Fruit fly (Drosophila melanogaster) whole organism, embryonic: ENCODE data around the gene CG4267.
A peak's percentile ranks its signal among the peaks of the same experiment; 100 is the strongest.

Experiments
- ATbp ChIP-seq: fragments of 200-800 bp; sonication (Bioruptor generic); optimal IDR thresholded peaks from 2 replicates; lab custom pipeline; 2017; ENCODE audit warnings: missing biosample characterization, mild to moderate bottlenecking, missing genetic modification characterization, missing genetic modification reagents
- Abd-B ChIP-seq: fragments of 200-800 bp; sonication (Bioruptor generic); optimal IDR thresholded peaks from 2 replicates; lab custom pipeline; 2018; ENCODE audit warnings: missing biosample characterization, mild to moderate bottlenecking, missing genetic modification characterization, moderate library complexity
- CG10267 ChIP-seq: fragments of 200-800 bp; sonication (Bioruptor generic); optimal IDR thresholded peaks from 2 replicates; lab custom pipeline; 2018; ENCODE audit warnings: missing biosample characterization, mild to moderate bottlenecking, missing genetic modification characterization, moderate library complexity
- CG10543 ChIP-seq: fragments of 200-800 bp; sonication (Bioruptor generic); optimal IDR thresholded peaks from 3 replicates; lab custom pipeline; 2017; ENCODE audit warnings: missing biosample characterization, mild to moderate bottlenecking, missing genetic modification characterization, moderate library complexity
- CG10959 ChIP-seq: fragments of 200-800 bp; sonication (Bioruptor generic); IDR thresholded peaks from 2 replicates; pipeline ENCODE4 v1.3.6; 2022; ENCODE audit warnings: missing biosample characterization, missing genetic modification characterization
- CG11695 ChIP-seq: fragments of 200-800 bp; sonication (Bioruptor generic); IDR thresholded peaks from 3 replicates; pipeline ENCODE4 v1.3.6; 2022; ENCODE audit warnings: missing biosample characterization, missing genetic modification characterization
- CG12236 ChIP-seq: fragments of 200-800 bp; sonication (Bioruptor generic); optimal IDR thresholded peaks from 2 replicates; lab custom pipeline; 2016; ENCODE audit warnings: missing biosample characterization, missing genetic modification characterization
- CG14860 ChIP-seq: fragments of 200-800 bp; sonication (Bioruptor generic); IDR thresholded peaks from 3 replicates; pipeline ENCODE4 v1.3.6; 2022; ENCODE audit warnings: missing biosample characterization, missing genetic modification characterization; ENCODE audit not compliant: partially characterized antibody
- CG17186 ChIP-seq: fragments of 200-800 bp; sonication (Bioruptor generic); optimal IDR thresholded peaks from 3 replicates; lab custom pipeline; 2017; ENCODE audit warnings: missing biosample characterization, missing genetic modification reagents, missing genetic modification characterization
- CG17802 ChIP-seq: fragments of 200-800 bp; sonication (Bioruptor generic); optimal IDR thresholded peaks from 2 replicates; lab custom pipeline; 2018; ENCODE audit warnings: missing biosample characterization, mild to moderate bottlenecking, missing genetic modification characterization, moderate library complexity
- CG17829 ChIP-seq: fragments of 200-800 bp; optimal IDR thresholded peaks from 2 replicates; lab custom pipeline; 2019; ENCODE audit warnings: missing biosample characterization, mild to moderate bottlenecking, missing genetic modification characterization, moderate library complexity
- CG18619 ChIP-seq: fragments of 200-800 bp; sonication (Bioruptor generic); optimal IDR thresholded peaks from 3 replicates; lab custom pipeline; 2017; ENCODE audit warnings: missing biosample characterization, mild to moderate bottlenecking, missing genetic modification characterization
- CG2202 ChIP-seq: fragments of 200-800 bp; sonication (Bioruptor generic); optimal IDR thresholded peaks from 2 replicates; lab custom pipeline; 2018; ENCODE audit warnings: missing biosample characterization, mild to moderate bottlenecking, missing genetic modification characterization
- CG2875 ChIP-seq: fragments of 200-800 bp; sonication (Bioruptor generic); optimal IDR thresholded peaks from 2 replicates; lab custom pipeline; 2017; ENCODE audit warnings: missing biosample characterization, mild to moderate bottlenecking, missing genetic modification characterization, missing genetic modification reagents
- CG31365 ChIP-seq: fragments of 200-800 bp; sonication (Bioruptor generic); optimal IDR thresholded peaks from 2 replicates; lab custom pipeline; 2018; ENCODE audit warnings: missing biosample characterization, mild to moderate bottlenecking, missing genetic modification characterization
- CG4404 ChIP-seq: fragments of 200-800 bp; sonication (Bioruptor generic); IDR thresholded peaks from 2 replicates; pipeline ENCODE4 v1.3.6; 2022; ENCODE audit warnings: missing biosample characterization, missing genetic modification characterization
- CG6272 ChIP-seq: fragments of 200-800 bp; sonication (Bioruptor generic); IDR thresholded peaks from 2 replicates; pipeline ENCODE4 v1.3.6; 2022; ENCODE audit warnings: missing biosample characterization, missing genetic modification characterization
- CG6791 ChIP-seq: fragments of 200-800 bp; sonication (Bioruptor generic); IDR thresholded peaks from 3 replicates; pipeline ENCODE4 v1.3.6; 2022; ENCODE audit warnings: missing biosample characterization, missing genetic modification characterization; ENCODE audit not compliant: partially characterized antibody
- CG7556 ChIP-seq: fragments of 200-800 bp; sonication (Bioruptor generic); optimal IDR thresholded peaks from 2 replicates; lab custom pipeline; 2017; ENCODE audit warnings: missing biosample characterization, mild to moderate bottlenecking, missing genetic modification characterization
- CG8290 ChIP-seq, 3 experiments: fragments of 200-800 bp; sonication (Bioruptor generic); optimal IDR thresholded peaks; 2 replicates each; lab custom pipeline; 2016 to 2019; ENCODE audit warnings: missing biosample characterization in 3 of 3, missing genetic modification characterization in 3 of 3, mild to moderate bottlenecking in 2 of 3, moderate library complexity in 1 of 3
- CG9437 ChIP-seq: fragments of 200-800 bp; sonication (Bioruptor generic); optimal IDR thresholded peaks from 2 replicates; lab custom pipeline; 2018; ENCODE audit warnings: missing biosample characterization, mild to moderate bottlenecking, missing genetic modification characterization
- CHES-1-like ChIP-seq: fragments of 200-800 bp; sonication (Bioruptor generic); optimal IDR thresholded peaks from 2 replicates; lab custom pipeline; 2016; ENCODE audit warnings: missing biosample characterization, missing genetic modification characterization
- CoRest ChIP-seq: fragments of 200-800 bp; sonication (Bioruptor generic); optimal IDR thresholded peaks from 3 replicates; lab custom pipeline; 2018; ENCODE audit warnings: missing biosample characterization, mild to moderate bottlenecking, missing genetic modification characterization, moderate library complexity
- D19A ChIP-seq: fragments of 200-800 bp; optimal IDR thresholded peaks from 3 replicates; lab custom pipeline; 2019; ENCODE audit warnings: missing biosample characterization, mild to moderate bottlenecking, missing genetic modification characterization, moderate library complexity
- Dp ChIP-seq: fragments of 200-800 bp; sonication (Bioruptor generic); optimal IDR thresholded peaks from 2 replicates; lab custom pipeline; 2018; ENCODE audit warnings: missing biosample characterization, mild to moderate bottlenecking, missing genetic modification characterization, moderate library complexity
- E2f2 ChIP-seq: fragments of 200-800 bp; sonication (Bioruptor generic); IDR thresholded peaks from 2 replicates; pipeline ENCODE4 v1.3.6; 2022; ENCODE audit warnings: missing biosample characterization, missing genetic modification characterization
- Ets97D ChIP-seq: fragments of 200-800 bp; sonication (Bioruptor generic); optimal IDR thresholded peaks from 3 replicates; lab custom pipeline; 2016; ENCODE audit warnings: missing biosample characterization, missing genetic modification characterization
- Hmr ChIP-seq: fragments of 200-800 bp; sonication (Bioruptor generic); optimal IDR thresholded peaks from 3 replicates; lab custom pipeline; 2017; ENCODE audit warnings: mild to moderate bottlenecking, missing biosample characterization, missing genetic modification reagents, missing genetic modification characterization
- MTF-1 ChIP-seq: fragments of 200-800 bp; sonication (Bioruptor generic); optimal IDR thresholded peaks from 2 replicates; lab custom pipeline; 2018; ENCODE audit warnings: missing biosample characterization, mild to moderate bottlenecking, missing genetic modification characterization, borderline replicate concordance
- Nf-YB ChIP-seq: fragments of 200-800 bp; sonication (Bioruptor generic); optimal IDR thresholded peaks from 3 replicates; lab custom pipeline; 2019; ENCODE audit warnings: missing biosample characterization, mild to moderate bottlenecking, missing genetic modification characterization, moderate library complexity
- Ssrp ChIP-seq: fragments of 200-800 bp; sonication (Bioruptor generic); optimal IDR thresholded peaks from 2 replicates; lab custom pipeline; 2018; ENCODE audit warnings: missing biosample characterization, mild to moderate bottlenecking, missing genetic modification characterization, moderate library complexity
- az2 ChIP-seq: fragments of 200-800 bp; sonication (Bioruptor generic); optimal IDR thresholded peaks from 3 replicates; lab custom pipeline; 2016; ENCODE audit warnings: missing biosample characterization, missing genetic modification characterization
- br ChIP-seq: fragments of >200 bp; optimal IDR thresholded peaks from 2 replicates; lab custom pipeline; 2017
- crc ChIP-seq: fragments of 200-800 bp; sonication (Bioruptor generic); optimal IDR thresholded peaks from 2 replicates; lab custom pipeline; 2016; ENCODE audit warnings: missing biosample characterization, missing genetic modification characterization
- crol ChIP-seq: fragments of 200-800 bp; sonication (Bioruptor generic); IDR thresholded peaks from 2 replicates; pipeline ENCODE4 v1.3.6; 2022; ENCODE audit warnings: missing biosample characterization, missing genetic modification characterization
- crp ChIP-seq, 2 experiments: fragments of 200-800 bp; sonication (Bioruptor generic); optimal IDR thresholded peaks; 2 replicates in 1 of 2; 3 replicates in 1 of 2; lab custom pipeline; 2017; ENCODE audit warnings: missing biosample characterization in 2 of 2, missing genetic modification characterization in 2 of 2, mild to moderate bottlenecking in 1 of 2, moderate library complexity in 1 of 2
- cwo ChIP-seq: fragments of 200-800 bp; sonication (Bioruptor generic); optimal IDR thresholded peaks from 3 replicates; lab custom pipeline; 2017; ENCODE audit warnings: missing biosample characterization, missing genetic modification characterization, mild to moderate bottlenecking, moderate library complexity, missing genetic modification reagents
- danr ChIP-seq: fragments of 200-800 bp; sonication (Bioruptor generic); IDR thresholded peaks from 2 replicates; pipeline ENCODE4 v1.3.6; 2022; ENCODE audit warnings: missing biosample characterization, missing genetic modification characterization
- exex ChIP-seq: fragments of 200-800 bp; sonication (Bioruptor generic); optimal IDR thresholded peaks from 4 replicates; lab custom pipeline; 2018; ENCODE audit warnings: missing biosample characterization, mild to moderate bottlenecking, missing genetic modification characterization, moderate library complexity
- fd64A ChIP-seq: fragments of 200-800 bp; sonication (Bioruptor generic); optimal IDR thresholded peaks from 3 replicates; lab custom pipeline; 2018; ENCODE audit warnings: missing biosample characterization, mild to moderate bottlenecking, missing genetic modification characterization
- hkb ChIP-seq, 2 experiments: fragments of 200-800 bp in 1 of 2; fragments of >200 bp in 1 of 2; sonication (Bioruptor generic) in 1 of 2; IDR thresholded peaks in 1 of 2; optimal IDR thresholded peaks in 1 of 2; 2 replicates each; pipeline versions ENCODE4 v1.3.6 to Lab custom; 2017 to 2022; ENCODE audit warnings: missing biosample characterization in 1 of 2, missing genetic modification characterization in 1 of 2
- onecut ChIP-seq: fragments of 200-800 bp; sonication (Bioruptor generic); IDR thresholded peaks from 2 replicates; pipeline ENCODE4 v1.3.6; 2022; ENCODE audit warnings: missing biosample characterization, missing genetic modification characterization
- phol ChIP-seq: fragments of 200-800 bp; sonication (Bioruptor generic); optimal IDR thresholded peaks from 3 replicates; lab custom pipeline; 2018; ENCODE audit warnings: missing biosample characterization, mild to moderate bottlenecking, missing genetic modification characterization, moderate library complexity
- salm ChIP-seq: fragments of 200-800 bp; sonication (Bioruptor generic); optimal IDR thresholded peaks from 2 replicates; lab custom pipeline; 2018; ENCODE audit warnings: missing biosample characterization, mild to moderate bottlenecking, missing genetic modification characterization
- sd ChIP-seq: fragments of 200-800 bp; sonication (Bioruptor generic); optimal IDR thresholded peaks from 3 replicates; lab custom pipeline; 2018; ENCODE audit warnings: missing biosample characterization, mild to moderate bottlenecking, missing genetic modification characterization, moderate library complexity
- toy ChIP-seq: fragments of 200-800 bp; sonication (Bioruptor generic); IDR thresholded peaks from 2 replicates; pipeline ENCODE4 v1.3.6; 2022; ENCODE audit warnings: missing biosample characterization, missing genetic modification characterization
- trem ChIP-seq: fragments of 200-800 bp; optimal IDR thresholded peaks from 3 replicates; lab custom pipeline; 2019; ENCODE audit warnings: missing biosample characterization, mild to moderate bottlenecking, missing genetic modification characterization, moderate library complexity

CG4267 gene

dm6 chr2L:2220573-2221332 lies 21.4 kb upstream of the CG4267 start, which contains the start of gene papi (continued):
- TF ChIP-seq CG7556 (GFP tag; lab: Kevin White, UChicago) (no peak), MTF-1 (GFP tag; lab: Kevin White, UChicago) (no peak), Dp (peak; percentile 27), CG18619 (GFP tag; lab: Kevin White, UChicago) (no peak), CoRest (no peak), fd64A (GFP tag; lab: Kevin White, UChicago) (no peak), sd (tag; lab: Kevin White, UChicago) (peak; percentile 75), CG17186 (no peak), ATbp (GFP tag; lab: Kevin White, UChicago) (no peak), CG12236 (GFP tag; lab: Kevin White, UChicago) (no peak), trem (peak; percentile 52), CG17829 (peak; percentile 13), E2f2 (GFP tag; lab: Robert Waterston, UW) (peak; percentile 31; the same call in 1 of the 2 replicates), Ssrp (tag; lab: Kevin White, UChicago) (no peak), toy (GFP tag; lab: Robert Waterston, UW) (no peak), CG2202 (tag; lab: Kevin White, UChicago) (no peak), CG10959 (GFP tag; lab: Robert Waterston, UW) (no peak), CG2875 (GFP tag; lab: Kevin White, UChicago) (no peak), CG6791 (GFP tag; lab: Robert Waterston, UW) (0 out of 3 replicates have a peak, but pooled peaks have one; percentile 21), CG31365 (tag; lab: Kevin White, UChicago) (no peak), crol (no peak), az2 (GFP tag; lab: Kevin White, UChicago) (no peak), danr (GFP tag; lab: Robert Waterston, UW) (no peak), CG9437 (GFP tag; lab: Kevin White, UChicago) (peak; percentile 27), CG14860 (no peak), hkb (optimal IDR thresholded peaks at IDR 0.05; lab: Kevin White, UChicago) (no peak), hkb (GFP tag; IDR thresholded peaks at IDR 0.05; lab: Robert Waterston, UW) (peak; percentile 9; the same call in 1 of the 2 replicates), salm (peak; percentile 6), phol (tag; lab: Kevin White, UChicago) (peak; percentile 3), crc (no peak), Hmr (GFP tag; lab: Kevin White, UChicago) (no peak), CG6272 (GFP tag; lab: Robert Waterston, UW) (no peak), crp (GFP tag; optimal IDR thresholded peaks at IDR 0.05; lab: Kevin White, UChicago) (peak in 1 of 2 experiments; percentile 14), br (lab: Kevin White, UChicago) (no peak), Ets97D (GFP tag; lab: Kevin White, UChicago) (peak; percentile 31), CG10267 (tag; lab: Kevin White, UChicago) (peak; percentile 91), CG8290 (GFP tag; optimal IDR thresholded peaks at IDR 0.05; lab: Kevin White, UChicago) (no peak), CG8290 (tag; optimal IDR thresholded peaks at IDR 0.05; lab: Kevin White, UChicago) (peak in 1 of 2 experiments; percentile 34), CG10543 (GFP tag; lab: Kevin White, UChicago) (peak; percentile 38), exex (tag; lab: Kevin White, UChicago) (peak; percentile 57), onecut (GFP tag; lab: Robert Waterston, UW) (no peak), CG17802 (tag; lab: Kevin White, UChicago) (no peak), Nf-YB (GFP tag; lab: Kevin White, UChicago) (no peak), CG4404 (no peak), CHES-1-like (GFP tag; lab: Kevin White, UChicago) (peak; percentile 27), cwo (GFP tag; lab: Kevin White, UChicago) (peak; percentile 66), Abd-B (no peak), D19A (tag; lab: Kevin White, UChicago) (no peak), CG11695 (GFP tag; lab: Robert Waterston, UW) (no peak)
